Worm (Caenorhabditis elegans) whole organism, midembryonic: ENCODE data around the gene chil-25.

Experiments used
- klf-2 ChIP-seq: fragments of 200-800 bp; sonication (Bioruptor generic); conservative IDR thresholded peaks from 2 replicates; pipeline ENCODE4 v1.3.6; 2022; ENCODE audit warnings: missing genetic modification reagents, missing genetic modification characterization, missing compliant biosample characterization
- tab-1 ChIP-seq: fragments of 200-800 bp; sonication (Bioruptor generic); IDR thresholded peaks from 2 replicates; pipeline ENCODE4 v1.3.6; 2022; ENCODE audit warnings: missing genetic modification characterization, missing compliant biosample characterization
- ztf-23 ChIP-seq: fragments of 200-800 bp; sonication (Bioruptor generic); IDR thresholded peaks from 2 replicates; pipeline ENCODE4 v1.3.6; 2022; ENCODE audit warnings: missing genetic modification reagents, missing genetic modification characterization, missing compliant biosample characterization

- TF ChIP-seq klf-2 (GFP tag; lab: Robert Waterston, UW) (no peak), tab-1 (GFP tag; lab: Robert Waterston, UW) (no peak), ztf-23 (GFP tag; lab: Robert Waterston, UW) (no peak)
Measured at ce11 chrII:9441838-9442237, 32.4 kb downstream of the chil-25 start, which contains the start of gene chil-16.
